Fruit fly (Drosophila melanogaster): Measurements from ENCODE around the gene CG5280.

- TF ChIP-seq psq (optimal IDR thresholded peaks at IDR 0.05): no peak
- no peak for TF ChIP-seq pan (optimal IDR thresholded peaks at IDR 0.05)
- TF ChIP-seq EcR (GFP tag; optimal IDR thresholded peaks at IDR 0.05): no peak
Measured at dm6 chr3L:8968437-8968836, 21.6 kb downstream of the CG5280 start, which contains the start of gene CG5026.
